Worm (Caenorhabditis elegans) whole organism, L4 larva: Measurements from ENCODE around the gene F20B6.5.

ENCODE experiments used
- F37D6.2 ChIP-seq: sonication (generic microtip); optimal IDR thresholded peaks from 2 replicates; lab custom pipeline; 2016; ENCODE audit warnings: mild to moderate bottlenecking, missing genetic modification characterization, missing compliant biosample characterization
- T20F7.1 ChIP-seq: fragments of 200-800 bp; sonication (Bioruptor generic); optimal IDR thresholded peaks from 2 replicates; lab custom pipeline; 2018; ENCODE audit warnings: mild to moderate bottlenecking, missing genetic modification characterization, missing compliant biosample characterization
- T26A8.4 ChIP-seq: fragments of 200-800 bp; sonication (Bioruptor generic); IDR thresholded peaks from 2 replicates; pipeline ENCODE4 v1.3.6; 2022; ENCODE audit warnings: missing genetic modification characterization, missing compliant biosample characterization
- Y105C5A.15 ChIP-seq: fragments of 200-800 bp; sonication (Bioruptor generic); IDR thresholded peaks from 2 replicates; pipeline ENCODE4 v1.3.6; 2022; ENCODE audit warnings: missing genetic modification characterization, missing compliant biosample characterization
- aha-1 ChIP-seq: fragments of 150-350 bp; peaks from one replicate; lab custom pipeline; 2014; ENCODE audit warnings: missing biosample characterization, missing genetic modification characterization
- aly-2 ChIP-seq: sonication (generic microtip); optimal IDR thresholded peaks from 2 replicates; lab custom pipeline; 2018; ENCODE audit warnings: missing biosample characterization, missing genetic modification characterization
- arid-1 ChIP-seq: fragments of 200-800 bp; sonication (Bioruptor generic); conservative IDR thresholded peaks from 2 replicates; pipeline ENCODE4 v1.3.6; 2022; ENCODE audit warnings: missing genetic modification reagents, missing genetic modification characterization, missing compliant biosample characterization
- attf-4 ChIP-seq: sonication (generic microtip); optimal IDR thresholded peaks from 3 replicates; lab custom pipeline; 2017; ENCODE audit warnings: missing biosample characterization, missing genetic modification characterization
- ceh-62 ChIP-seq: sonication (generic microtip); optimal IDR thresholded peaks from 2 replicates; lab custom pipeline; 2017; ENCODE audit warnings: missing biosample characterization, missing genetic modification characterization
- ctbp-1 ChIP-seq: fragments of 200-800 bp; sonication (Bioruptor generic); IDR thresholded peaks from 2 replicates; pipeline ENCODE4 v1.3.6; 2022; ENCODE audit warnings: missing genetic modification reagents, missing genetic modification characterization, missing compliant biosample characterization
- daf-16 ChIP-seq, 3 experiments: sonication (generic microtip); optimal IDR thresholded peaks; 2 replicates each; lab custom pipeline; 2016 to 2017; ENCODE audit warnings: missing genetic modification characterization in 3 of 3, missing genetic modification reagents in 3 of 3, mild to moderate bottlenecking in 2 of 3, missing compliant biosample characterization in 2 of 3, missing biosample characterization in 1 of 3, moderate library complexity in 1 of 3
- daf-19 ChIP-seq: fragments of 200-800 bp; sonication (Bioruptor generic); conservative IDR thresholded peaks from 2 replicates; pipeline ENCODE4 v1.3.6; 2022; ENCODE audit warnings: missing genetic modification characterization, missing compliant biosample characterization
- dmd-6 ChIP-seq: fragments of 200-800 bp; sonication (Bioruptor generic); IDR thresholded peaks from 2 replicates; pipeline ENCODE4 v1.3.6; 2022; ENCODE audit warnings: missing genetic modification reagents, missing genetic modification characterization, missing compliant biosample characterization
- duxl-1 ChIP-seq: sonication (generic microtip); optimal IDR thresholded peaks from 2 replicates; lab custom pipeline; 2016; ENCODE audit warnings: mild to moderate bottlenecking, missing genetic modification characterization, moderate library complexity, missing compliant biosample characterization; ENCODE audit not compliant: poor library complexity
- dve-1 ChIP-seq: sonication (generic microtip); optimal IDR thresholded peaks from 2 replicates; lab custom pipeline; 2017; ENCODE audit warnings: antibody characterized with exemption, mild to moderate bottlenecking, missing genetic modification characterization, missing compliant biosample characterization; ENCODE audit not compliant: insufficient read depth
- gei-8 ChIP-seq: fragments of 200-800 bp; sonication (Bioruptor generic); optimal IDR thresholded peaks from 2 replicates; lab custom pipeline; 2018; ENCODE audit warnings: mild to moderate bottlenecking, missing genetic modification characterization, missing compliant biosample characterization
- hif-1 ChIP-seq, 2 experiments: sonication (generic microtip); optimal IDR thresholded peaks; 2 replicates each; lab custom pipeline; 2016 to 2017; ENCODE audit warnings: missing compliant biosample characterization in 2 of 2, missing genetic modification characterization in 2 of 2, missing genetic modification reagents in 2 of 2, missing genotype in 2 of 2, mild to moderate bottlenecking in 1 of 2
- hlh-11 ChIP-seq: fragments of 200-800 bp; sonication (Bioruptor generic); optimal IDR thresholded peaks from 2 replicates; lab custom pipeline; 2018; ENCODE audit warnings: mild to moderate bottlenecking, missing genetic modification characterization, missing compliant biosample characterization
- hmg-1.1 ChIP-seq: fragments of 200-800 bp; sonication (Bioruptor generic); IDR thresholded peaks from 2 replicates; pipeline ENCODE4 v1.3.6; 2022; ENCODE audit warnings: missing genetic modification reagents, missing genetic modification characterization, missing compliant biosample characterization
- jun-1 ChIP-seq: fragments of 150-350 bp; optimal IDR thresholded peaks from 2 replicates; lab custom pipeline; 2014; ENCODE audit warnings: missing biosample characterization, missing genetic modification reagents, missing genetic modification characterization
- lin-1 ChIP-seq: fragments of 200-800 bp; sonication (Bioruptor generic); IDR thresholded peaks from 2 replicates; pipeline ENCODE4 v1.3.6; 2022; ENCODE audit warnings: missing genetic modification reagents, missing genetic modification characterization, missing compliant biosample characterization
- lin-29 ChIP-seq: fragments of 200-800 bp; sonication (Bioruptor generic); IDR thresholded peaks from 2 replicates; pipeline ENCODE4 v1.3.6; 2022; ENCODE audit warnings: missing genetic modification reagents, missing genetic modification characterization, missing compliant biosample characterization
- lin-38 ChIP-seq: fragments of 200-800 bp; sonication (Bioruptor generic); IDR thresholded peaks from 2 replicates; pipeline ENCODE4 v1.3.6; 2022; ENCODE audit warnings: missing genetic modification reagents, missing genetic modification characterization, missing compliant biosample characterization
- madf-9 ChIP-seq: fragments of 200-800 bp; sonication (Bioruptor generic); conservative IDR thresholded peaks from 2 replicates; pipeline ENCODE4 v1.3.6; 2022; ENCODE audit warnings: missing genetic modification reagents, missing genetic modification characterization, missing compliant biosample characterization
- mep-1 ChIP-seq: fragments of 150-350 bp; sonication (generic microtip); optimal IDR thresholded peaks from 3 replicates; lab custom pipeline; 2014; ENCODE audit warnings: missing biosample characterization, missing genetic modification characterization
- mes-2 ChIP-seq: sonication (generic microtip); optimal IDR thresholded peaks from 2 replicates; lab custom pipeline; 2016; ENCODE audit warnings: missing genotype, mild to moderate bottlenecking, missing genetic modification characterization, missing compliant biosample characterization; ENCODE audit not compliant: poor library complexity, severe bottlenecking
- nhr-102 ChIP-seq: sonication (generic microtip); optimal IDR thresholded peaks from 2 replicates; lab custom pipeline; 2016; ENCODE audit warnings: mild to moderate bottlenecking, missing genetic modification characterization, moderate library complexity, missing compliant biosample characterization
- nhr-28 ChIP-seq: fragments of 150-350 bp; optimal IDR thresholded peaks from 2 replicates; lab custom pipeline; 2014; ENCODE audit warnings: missing biosample characterization, missing genetic modification characterization
- nhr-48 ChIP-seq: sonication (generic microtip); optimal IDR thresholded peaks from 2 replicates; lab custom pipeline; 2016; ENCODE audit warnings: mild to moderate bottlenecking, missing genetic modification characterization, missing compliant biosample characterization
- nhr-6 ChIP-seq: fragments of 150-350 bp; optimal IDR thresholded peaks from 2 replicates; lab custom pipeline; 2014; ENCODE audit warnings: missing biosample characterization, missing genetic modification characterization
- nhr-77 ChIP-seq: fragments of 150-350 bp; optimal IDR thresholded peaks from 2 replicates; lab custom pipeline; 2014; ENCODE audit warnings: missing biosample characterization, missing genetic modification characterization
- pha-4 ChIP-seq, 2 experiments: fragments of 150-350 bp in 1 of 2; fragments of 200-800 bp in 1 of 2; sonication (Bioruptor generic) in 1 of 2; IDR thresholded peaks in 1 of 2; optimal IDR thresholded peaks in 1 of 2; 2 replicates each; pipeline versions ENCODE4 v1.3.6 to Lab custom; 2014 to 2022; ENCODE audit warnings: missing genetic modification characterization in 2 of 2, missing genetic modification reagents in 2 of 2, missing biosample characterization in 1 of 2, missing compliant biosample characterization in 1 of 2
- php-3 ChIP-seq: fragments of 200-800 bp; sonication (Bioruptor generic); IDR thresholded peaks from 2 replicates; pipeline ENCODE4 v1.3.6; 2022; ENCODE audit warnings: missing genetic modification reagents, missing genetic modification characterization, missing compliant biosample characterization
- saeg-2 ChIP-seq: fragments of 200-800 bp; sonication (Bioruptor generic); IDR thresholded peaks from 2 replicates; pipeline ENCODE4 v1.3.6; 2022; ENCODE audit warnings: missing genetic modification reagents, missing genetic modification characterization, missing compliant biosample characterization
- spr-1 ChIP-seq: sonication (generic microtip); optimal IDR thresholded peaks from 2 replicates; lab custom pipeline; 2016; ENCODE audit warnings: mild to moderate bottlenecking, missing genetic modification characterization, missing compliant biosample characterization
- spr-3 ChIP-seq: fragments of 200-800 bp; sonication (Bioruptor generic); optimal IDR thresholded peaks from 2 replicates; lab custom pipeline; 2018; ENCODE audit warnings: mild to moderate bottlenecking, missing genetic modification characterization, missing compliant biosample characterization
- unc-39 ChIP-seq: sonication (generic microtip); optimal IDR thresholded peaks from 2 replicates; lab custom pipeline; 2017; ENCODE audit warnings: missing biosample characterization, missing genetic modification characterization
- unc-62 ChIP-seq, 3 experiments: fragments of 150-350 bp in 1 of 3; sonication (generic microtip); optimal IDR thresholded peaks in 2 of 3; peaks in 1 of 3; 1 replicate in 1 of 3; 2 replicates in 2 of 3; lab custom pipeline; 2014 to 2017; ENCODE audit warnings: missing biosample characterization in 3 of 3, missing genetic modification characterization in 3 of 3, missing genetic modification reagents in 3 of 3, missing genotype in 1 of 3
- zfp-3 ChIP-seq: fragments of 200-800 bp; sonication (Bioruptor generic); conservative IDR thresholded peaks from 2 replicates; pipeline ENCODE4 v1.3.6; 2022; ENCODE audit warnings: missing genetic modification reagents, missing genetic modification characterization, missing compliant biosample characterization
- zip-11 ChIP-seq: fragments of 200-800 bp; sonication (Bioruptor generic); IDR thresholded peaks from 2 replicates; pipeline ENCODE4 v1.3.6; 2022; ENCODE audit warnings: missing genetic modification characterization, missing compliant biosample characterization
- zip-2 ChIP-seq: fragments of 150-350 bp; optimal IDR thresholded peaks from 2 replicates; lab custom pipeline; 2014; ENCODE audit warnings: missing biosample characterization, missing genetic modification characterization
- ztf-11 ChIP-seq: fragments of 150-350 bp; optimal IDR thresholded peaks from 2 replicates; lab custom pipeline; 2014; ENCODE audit warnings: missing biosample characterization, missing genetic modification characterization

The F20B6.5 gene

DNA sequence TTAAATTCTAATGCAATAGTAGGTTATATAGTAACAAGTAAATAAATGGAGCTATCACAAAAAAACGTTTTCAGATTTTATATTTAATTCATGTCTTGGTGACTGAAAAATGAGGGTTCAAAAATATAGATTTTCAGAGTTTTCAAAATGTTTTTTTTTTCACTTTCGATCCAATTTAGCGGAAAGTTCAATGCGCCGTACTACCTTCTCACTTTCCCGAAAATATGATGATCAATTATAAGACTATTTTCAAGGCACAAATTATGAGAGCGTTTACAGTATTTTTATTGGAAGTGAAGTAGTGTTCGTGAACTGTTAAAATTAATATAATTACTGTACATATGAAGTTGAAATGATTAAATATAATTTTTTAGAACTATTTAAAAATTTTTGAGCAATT is 6.6 kb downstream of the F20B6.5 start:
- no peak for TF ChIP-seq nhr-6 (tag; lab: Kevin White, UChicago)
- TF ChIP-seq lin-38 (GFP tag; lab: Robert Waterston, UW), result peak; percentile 37; the same call in 1 of the 2 replicates
- TF ChIP-seq arid-1, result no peak
- no peak for TF ChIP-seq gei-8 (GFP tag; lab: Kevin White, UChicago)
- 0 out of 2 replicates have a peak, but pooled peaks have one; percentile 22 for TF ChIP-seq ctbp-1 (GFP tag; lab: Robert Waterston, UW)
- TF ChIP-seq zfp-3, result peak; percentile 82
- TF ChIP-seq aly-2 (tag; lab: Kevin White, UChicago), result peak; percentile 60
- peak; percentile 3 for TF ChIP-seq nhr-28 (tag; lab: Kevin White, UChicago)
- TF ChIP-seq dve-1 (tag; lab: Kevin White, UChicago), result peak; percentile 18
- no peak for TF ChIP-seq hif-1 (tag; optimal IDR thresholded peaks at IDR 0.05; lab: Kevin White, UChicago)
- TF ChIP-seq T20F7.1, result peak; percentile 58
- peak; percentile 22; the same call in 1 of the 2 replicates for TF ChIP-seq php-3 (GFP tag; lab: Robert Waterston, UW)
- peak; percentile 39 for TF ChIP-seq hlh-11
- TF ChIP-seq lin-1 (GFP tag; lab: Robert Waterston, UW), result peak; percentile 28; the same call in 1 of the 2 replicates
- peak; percentile 33; the same call in 1 of the 2 replicates for TF ChIP-seq saeg-2
- no peak for TF ChIP-seq F37D6.2 (tag; lab: Kevin White, UChicago)
- peak; percentile 48; the same call in 1 of the 2 replicates for TF ChIP-seq pha-4 (GFP tag; IDR thresholded peaks at IDR 0.05; lab: Robert Waterston, UW)
- TF ChIP-seq pha-4 (tag; optimal IDR thresholded peaks at IDR 0.05; lab: Kevin White, UChicago), result no peak
- TF ChIP-seq nhr-102, result peak; percentile 55
- TF ChIP-seq madf-9 (GFP tag; lab: Robert Waterston, UW), result peak; percentile 41; the same call in 1 of the 2 replicates
- TF ChIP-seq mep-1 (tag; lab: Kevin White, UChicago), result peak; percentile 68
- peak; percentile 33 for TF ChIP-seq spr-3
- TF ChIP-seq lin-29 (GFP tag; lab: Robert Waterston, UW), result no peak
- peak; percentile 41 for TF ChIP-seq dmd-6 (GFP tag; lab: Robert Waterston, UW)
- no peak for TF ChIP-seq zip-11 (GFP tag; lab: Robert Waterston, UW)
- TF ChIP-seq T26A8.4 (GFP tag; lab: Robert Waterston, UW), result peak; percentile 64; the same call in 1 of the 2 replicates
- TF ChIP-seq attf-4, result no peak
- TF ChIP-seq spr-1, result peak; percentile 41
- TF ChIP-seq daf-19 (GFP tag; lab: Robert Waterston, UW), result no peak
- peak; percentile 24 for TF ChIP-seq jun-1
- peak; percentile 12 for TF ChIP-seq nhr-48 (tag; lab: Kevin White, UChicago)
- TF ChIP-seq Y105C5A.15 (GFP tag; lab: Robert Waterston, UW), result 0 out of 2 replicates have a peak, but pooled peaks have one; percentile 22
- no peak for TF ChIP-seq nhr-77
- TF ChIP-seq ztf-11 (tag; lab: Kevin White, UChicago), result no peak
- no peak for TF ChIP-seq ceh-62 (tag; lab: Kevin White, UChicago)
- peak; percentile 27 for TF ChIP-seq zip-2 (tag; lab: Kevin White, UChicago)
- TF ChIP-seq mes-2, result no peak
- no peak for TF ChIP-seq unc-39 (tag; lab: Kevin White, UChicago)
- TF ChIP-seq daf-16 (GFP tag; optimal IDR thresholded peaks at IDR 0.05; lab: Kevin White, UChicago), result peak in 1 of 2 experiments; percentile 21
- TF ChIP-seq daf-16 (tag; optimal IDR thresholded peaks at IDR 0.05; lab: Kevin White, UChicago), result peak; percentile 28
- TF ChIP-seq hmg-1.1 (GFP tag; lab: Robert Waterston, UW), result 0 out of 2 replicates have a peak, but pooled peaks have one; percentile 20

DNA sequence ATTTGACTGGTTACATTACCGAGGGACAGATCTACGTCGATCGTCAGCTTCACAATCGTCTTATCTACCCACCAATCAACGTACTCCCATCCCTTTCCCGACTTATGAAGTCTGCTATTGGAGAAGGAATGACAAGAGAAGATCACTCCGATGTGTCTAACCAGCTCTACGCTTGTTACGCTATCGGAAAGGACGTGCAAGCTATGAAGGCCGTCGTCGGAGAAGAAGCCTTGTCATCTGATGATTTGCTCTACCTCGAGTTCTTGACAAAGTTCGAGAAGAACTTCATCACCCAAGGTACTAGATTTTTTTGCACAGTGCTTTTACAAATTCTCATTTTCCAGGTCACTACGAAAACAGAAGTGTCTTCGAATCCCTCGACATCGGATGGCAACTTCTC is 7.5 kb downstream of the F20B6.5 start:
- TF ChIP-seq duxl-1 (tag; lab: Kevin White, UChicago), result no peak
- TF ChIP-seq unc-62 (GFP tag; optimal IDR thresholded peaks at IDR 0.05 in 1 of 2; lab: Kevin White, UChicago), result peak in 1 of 2 experiments; percentile 61
- no peak for TF ChIP-seq unc-62 (tag; optimal IDR thresholded peaks at IDR 0.05; lab: Kevin White, UChicago)
- peak; percentile 94 for TF ChIP-seq aha-1 (tag; lab: Kevin White, UChicago)
